Fruit fly (Drosophila melanogaster) whole organism, prepupa: Measurements from ENCODE around the gene CG6295.

ENCODE experiments used
- CG10631 ChIP-seq: fragments of 200-800 bp; sonication (Bioruptor generic); optimal IDR thresholded peaks from 2 replicates; lab custom pipeline; 2016; ENCODE audit warnings: missing biosample characterization, missing genetic modification characterization
- CG1621 ChIP-seq: fragments of 200-800 bp; sonication (Bioruptor generic); optimal IDR thresholded peaks from 3 replicates; lab custom pipeline; 2018; ENCODE audit warnings: missing biosample characterization, mild to moderate bottlenecking, missing genetic modification characterization
- CG6808 ChIP-seq: fragments of 200-800 bp; sonication (Bioruptor generic); optimal IDR thresholded peaks from 3 replicates; lab custom pipeline; 2017; ENCODE audit warnings: missing biosample characterization, missing genetic modification characterization, mild to moderate bottlenecking, moderate library complexity, missing genetic modification reagents
- CG7368 ChIP-seq: fragments of 200-800 bp; sonication (Bioruptor generic); optimal IDR thresholded peaks from 3 replicates; lab custom pipeline; 2016; ENCODE audit warnings: missing biosample characterization, missing genetic modification characterization
- Hr39 ChIP-seq: fragments of 200-800 bp; sonication (Bioruptor generic); optimal IDR thresholded peaks from 2 replicates; lab custom pipeline; 2016; ENCODE audit warnings: missing biosample characterization, missing genetic modification characterization
- Lpt ChIP-seq: fragments of 200-800 bp; sonication (Bioruptor generic); optimal IDR thresholded peaks from 3 replicates; lab custom pipeline; 2016; ENCODE audit warnings: missing biosample characterization, missing genetic modification characterization
- Sox15 ChIP-seq: fragments of 200-800 bp; sonication (Bioruptor generic); optimal IDR thresholded peaks from 3 replicates; lab custom pipeline; 2016; ENCODE audit warnings: missing biosample characterization, missing genetic modification characterization
- achi ChIP-seq: fragments of 200-800 bp; sonication (Bioruptor generic); optimal IDR thresholded peaks from 3 replicates; lab custom pipeline; 2016; ENCODE audit warnings: missing biosample characterization, missing genetic modification characterization
- cyc ChIP-seq: fragments of 200-800 bp; sonication (Bioruptor generic); optimal IDR thresholded peaks from 3 replicates; lab custom pipeline; 2016; ENCODE audit warnings: missing biosample characterization, missing genetic modification characterization
- fd85E ChIP-seq: fragments of 200-800 bp; sonication (Bioruptor generic); optimal IDR thresholded peaks from 3 replicates; lab custom pipeline; 2016; ENCODE audit warnings: missing biosample characterization, missing genetic modification characterization
- lz ChIP-seq: fragments of 200-800 bp; sonication (Bioruptor generic); optimal IDR thresholded peaks from 3 replicates; lab custom pipeline; 2016; ENCODE audit warnings: missing biosample characterization, missing genetic modification characterization
- salr ChIP-seq, 2 experiments: fragments of 200-800 bp; sonication (Bioruptor generic); optimal IDR thresholded peaks; 3 replicates each; lab custom pipeline; 2016 to 2018; ENCODE audit warnings: missing biosample characterization in 2 of 2, missing genetic modification characterization in 2 of 2, mild to moderate bottlenecking in 1 of 2

dm6 chr3R:27049549-27049948 is 42.7 kb upstream of the CG6295 start:
- TF ChIP-seq Hr39 (GFP tag; lab: Kevin White, UChicago) (no peak), CG7368 (GFP tag; lab: Kevin White, UChicago) (no peak), cyc (no peak), CG1621 (no peak), CG6808 (GFP tag; lab: Kevin White, UChicago) (no peak), achi (GFP tag; lab: Kevin White, UChicago) (no peak), Lpt (GFP tag; lab: Kevin White, UChicago) (no peak), lz (no peak), fd85E (GFP tag; lab: Kevin White, UChicago) (no peak), salr (GFP tag; optimal IDR thresholded peaks at IDR 0.05; lab: Kevin White, UChicago) (no peak), Sox15 (no peak), CG10631 (GFP tag; lab: Kevin White, UChicago) (no peak)
